Fruit fly (Drosophila melanogaster) S2 (cell line): ENCODE data around the gene CG46467.

Source experiments
- CG8478 ChIP-seq: fragments of >200 bp; optimal IDR thresholded peaks from 2 replicates; lab custom pipeline; 2018
- CTCF ChIP-seq, 2 experiments: fragments of >200 bp; optimal IDR thresholded peaks; 2 replicates each; lab custom pipeline; 2018

DNA sequence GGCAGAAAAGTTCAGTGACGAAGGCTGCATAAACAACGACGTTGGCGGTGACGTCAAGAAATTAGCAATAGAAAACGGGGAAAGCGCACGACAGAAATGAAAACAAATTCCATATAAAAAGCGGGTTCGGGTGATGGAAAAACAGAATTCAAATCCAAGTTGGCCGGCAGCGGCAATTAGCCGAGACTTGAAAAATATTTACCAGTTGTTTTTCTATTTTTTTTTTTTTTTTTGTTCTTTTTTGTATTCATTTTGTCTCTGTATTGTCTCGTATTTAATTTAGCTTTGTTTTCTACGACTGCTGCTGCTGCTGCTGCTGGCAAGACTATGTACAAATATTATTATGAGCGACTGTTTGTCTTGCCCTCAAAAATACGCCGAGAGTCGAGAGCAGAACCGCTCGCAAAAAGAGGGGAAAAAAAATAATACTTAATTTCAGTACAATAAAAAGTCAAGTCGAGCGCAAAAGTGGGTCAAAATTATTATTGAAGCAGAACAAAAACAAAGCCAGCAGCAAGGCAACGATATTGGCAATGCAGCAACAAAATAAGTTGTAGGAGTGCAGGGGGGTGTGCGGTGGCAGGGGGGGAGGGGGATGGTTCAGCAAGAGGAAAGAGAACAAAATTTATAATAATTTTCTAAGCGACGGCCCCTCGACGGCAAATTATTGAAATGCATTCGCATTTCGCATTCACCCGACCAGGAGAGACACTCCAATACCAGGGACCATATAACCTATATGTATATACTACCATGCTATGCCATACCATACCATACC lies 59.7 kb downstream of the CG46467 start:
- TF ChIP-seq CG8478 (lab: Kevin White, UChicago) (no peak), CTCF (optimal IDR thresholded peaks at IDR 0.05; lab: Kevin White, UChicago) (no peak)
